Worm (Caenorhabditis elegans) whole organism, midembryonic: ENCODE results near the gene F26F2.4.

Experiments used
- flt-1 ChIP-seq: fragments of 200-800 bp; sonication (Bioruptor generic); IDR thresholded peaks from 2 replicates; pipeline ENCODE4 v1.3.6; 2022; ENCODE audit warnings: missing genetic modification characterization, missing compliant biosample characterization
- ref-1 ChIP-seq: fragments of 200-800 bp; sonication (Bioruptor generic); conservative IDR thresholded peaks from 2 replicates; pipeline ENCODE4 v1.3.6; 2022; ENCODE audit warnings: missing genetic modification reagents, missing genetic modification characterization, missing compliant biosample characterization

ce11 chrV:20522219-20522618 is 46.9 kb upstream of the F26F2.4 start, which contains the start of the genes Y38H6C.9 and fbxa-150:
- TF ChIP-seq flt-1 (GFP tag; lab: Robert Waterston, UW) (no peak), ref-1 (no peak)
